Worm (Caenorhabditis elegans) whole organism, L1 larva: ENCODE measurements around the gene rpap-3.

Experiments used
- nhr-237 ChIP-seq: fragments of 150-350 bp; optimal IDR thresholded peaks from 2 replicates; lab custom pipeline; 2014; ENCODE audit warnings: missing biosample characterization, missing genetic modification characterization
- nhr-28 ChIP-seq: fragments of 150-350 bp; optimal IDR thresholded peaks from 2 replicates; lab custom pipeline; 2014; ENCODE audit warnings: missing biosample characterization, missing genetic modification characterization
- nhr-90 ChIP-seq: sonication (generic microtip); optimal IDR thresholded peaks from 2 replicates; lab custom pipeline; 2016; ENCODE audit warnings: mild to moderate bottlenecking, missing genetic modification characterization, missing compliant biosample characterization; ENCODE audit not compliant: poor library complexity
- snpc-4 ChIP-seq: fragments of 150-350 bp; optimal IDR thresholded peaks from 2 replicates; lab custom pipeline; 2014; ENCODE audit warnings: missing biosample characterization, missing genetic modification characterization
- unc-130 ChIP-seq: fragments of 150-350 bp; optimal IDR thresholded peaks from 2 replicates; lab custom pipeline; 2017; ENCODE audit warnings: missing biosample characterization, missing genetic modification characterization, inconsistent platforms
- unc-62 ChIP-seq: fragments of 150-350 bp; optimal IDR thresholded peaks from 2 replicates; lab custom pipeline; 2014; ENCODE audit warnings: missing biosample characterization, missing genetic modification reagents, missing genetic modification characterization

- TF ChIP-seq unc-62 (GFP tag; lab: Kevin White, UChicago) (no peak), nhr-28 (tag; lab: Kevin White, UChicago) (no peak), nhr-237 (tag; lab: Kevin White, UChicago) (no peak), unc-130 (tag; lab: Kevin White, UChicago) (no peak), nhr-90 (tag; lab: Kevin White, UChicago) (no peak), snpc-4 (no peak)
Measured at ce11 chrIV:7815683-7816183, 37.0 kb upstream of the rpap-3 start, which contains the start of gene cdgs-1.
